Fruit fly (Drosophila melanogaster) whole organism, wandering third instar larva: Measurements from ENCODE around the gene stck.

Experiments
- Hnf4 ChIP-seq: fragments of 200-800 bp; sonication (Bioruptor generic); optimal IDR thresholded peaks from 2 replicates; lab custom pipeline; 2016; ENCODE audit warnings: missing biosample characterization, mild to moderate bottlenecking, missing genetic modification characterization
- Hr83 ChIP-seq: fragments of 200-300 bp; sonication (Bioruptor generic); optimal IDR thresholded peaks from 2 replicates; lab custom pipeline; 2016; ENCODE audit warnings: missing biosample characterization, mild to moderate bottlenecking, missing genetic modification characterization, moderate library complexity; ENCODE audit not compliant: poor library complexity, severe bottlenecking
- Myc ChIP-seq: fragments of >200 bp; optimal IDR thresholded peaks from 2 replicates; lab custom pipeline; 2017
- Vsx2 ChIP-seq: fragments of 200-300, 225-300 bp; sonication (Bioruptor generic); optimal IDR thresholded peaks from 2 replicates; lab custom pipeline; 2018; ENCODE audit warnings: missing biosample characterization, missing genetic modification characterization; ENCODE audit not compliant: partially characterized antibody
- br ChIP-seq: fragments of 200-800 bp; sonication (Bioruptor generic); optimal IDR thresholded peaks from 2 replicates; lab custom pipeline; 2016; ENCODE audit warnings: missing biosample characterization, missing genetic modification characterization
- ey ChIP-seq: fragments of 200-800 bp; sonication (Bioruptor generic); optimal IDR thresholded peaks from 2 replicates; lab custom pipeline; 2016; ENCODE audit warnings: missing biosample characterization, missing genetic modification characterization
- foxo ChIP-seq, 2 experiments: fragments of 200-800 bp; sonication (Bioruptor generic); optimal IDR thresholded peaks; 2 replicates in 1 of 2; 3 replicates in 1 of 2; lab custom pipeline; 2016 to 2017; ENCODE audit warnings: missing biosample characterization in 2 of 2, missing genetic modification characterization in 2 of 2
- jim ChIP-seq: fragments of 175-275, 200-325 bp; sonication (Bioruptor generic); optimal IDR thresholded peaks from 2 replicates; lab custom pipeline; 2016; ENCODE audit warnings: missing biosample characterization, mild to moderate bottlenecking, missing genetic modification characterization
- usp ChIP-seq: fragments of >200 bp; optimal IDR thresholded peaks from 2 replicates; lab custom pipeline; 2017; ENCODE audit warnings: missing biosample characterization, missing genetic modification characterization

dm6 chr3R:8329628-8330027 is 27.1 kb upstream of the stck start:
- TF ChIP-seq Vsx2 (GFP tag; lab: Kevin White, UChicago) (no peak), usp (GFP tag; lab: Kevin White, UChicago) (no peak), jim (GFP tag; lab: Kevin White, UChicago) (no peak), Hnf4 (GFP tag; lab: Kevin White, UChicago) (no peak), foxo (GFP tag; optimal IDR thresholded peaks at IDR 0.05; lab: Kevin White, UChicago) (no peak), Myc (lab: Kevin White, UChicago) (no peak), Hr83 (GFP tag; lab: Kevin White, UChicago) (no peak), ey (GFP tag; lab: Kevin White, UChicago) (no peak), br (GFP tag; lab: Kevin White, UChicago) (no peak)
